Worm (Caenorhabditis elegans): ENCODE data around the gene C17A2.3.

Gene C17A2.3

ce11 chrII:3808104-3808503 is 35.3 kb upstream of the C17A2.3 start, which contains the start of gene F54D10.5 (continued):
- no peak for TF ChIP-seq ahr-1 (tag; optimal IDR thresholded peaks at IDR 0.05)
- peak; percentile 32 for TF ChIP-seq ceh-18 (tag; optimal IDR thresholded peaks at IDR 0.05)
- no peak for TF ChIP-seq tbx-7 (tag; optimal IDR thresholded peaks at IDR 0.05)
- TF ChIP-seq T23F11.4 (GFP tag; optimal IDR thresholded peaks at IDR 0.05): no peak
- TF ChIP-seq fkh-6 (tag; optimal IDR thresholded peaks at IDR 0.05): no peak
- no peak for TF ChIP-seq unc-55 (GFP tag; optimal IDR thresholded peaks at IDR 0.05)
- no peak for TF ChIP-seq Y22D7AL.16 (tag; optimal IDR thresholded peaks at IDR 0.05)
- no peak for TF ChIP-seq gmeb-2 (tag; optimal IDR thresholded peaks at IDR 0.05)
- TF ChIP-seq pat-9 (tag; optimal IDR thresholded peaks at IDR 0.05): no peak
- TF ChIP-seq pqm-1 (tag; optimal IDR thresholded peaks at IDR 0.05): no peak
- TF ChIP-seq ceh-19 (GFP tag; optimal IDR thresholded peaks at IDR 0.05): no peak
- no peak for TF ChIP-seq syd-9 (tag; optimal IDR thresholded peaks at IDR 0.05)
- TF ChIP-seq lin-11 (tag; optimal IDR thresholded peaks at IDR 0.05): no peak

ce11 chrII:3808643-3809042 is 34.8 kb upstream of the C17A2.3 start:
- no peak for TF ChIP-seq ceh-24 (tag; optimal IDR thresholded peaks at IDR 0.05)

- peak; percentile 27 for TF ChIP-seq rnt-1 (tag; optimal IDR thresholded peaks at IDR 0.05)
- peak; percentile 35 for TF ChIP-seq ceh-18 (tag; optimal IDR thresholded peaks at IDR 0.05)
- peak; percentile 11 for TF ChIP-seq ceh-14 (tag; optimal IDR thresholded peaks at IDR 0.05)
- no peak for TF ChIP-seq eyg-1 (tag; optimal IDR thresholded peaks at IDR 0.05)
- TF ChIP-seq tbx-2 (tag; optimal IDR thresholded peaks at IDR 0.05): peak; percentile 47
- TF ChIP-seq nhr-232 (tag; optimal IDR thresholded peaks at IDR 0.05): no peak
- peak; percentile 34 for TF ChIP-seq nfya-1 (tag; optimal IDR thresholded peaks at IDR 0.05)
- TF ChIP-seq madf-2 (tag; optimal IDR thresholded peaks at IDR 0.05): no peak
- peak; percentile 15 for TF ChIP-seq unc-42 (tag; optimal IDR thresholded peaks at IDR 0.05)
- TF ChIP-seq ceh-22 (tag; optimal IDR thresholded peaks at IDR 0.05): no peak
- peak; percentile 49 for TF ChIP-seq unc-55 (GFP tag; optimal IDR thresholded peaks at IDR 0.05)
Observed at ce11 chrII:3810550-3810949, 32.9 kb upstream of the C17A2.3 start.

- no peak for TF ChIP-seq ceh-14 (tag; optimal IDR thresholded peaks at IDR 0.05)
- TF ChIP-seq pha-2 (tag; optimal IDR thresholded peaks at IDR 0.05): no peak
- no peak for TF ChIP-seq K09A11.1 (tag; optimal IDR thresholded peaks at IDR 0.05; ENCODE audit: insufficient read depth)
- TF ChIP-seq pag-3 (tag; optimal IDR thresholded peaks at IDR 0.05; ENCODE audit: borderline replicate concordance): no peak
- no peak for TF ChIP-seq mec-3 (tag; optimal IDR thresholded peaks at IDR 0.05; ENCODE audit: borderline replicate concordance)
- no peak for TF ChIP-seq ama-1 (optimal IDR thresholded peaks at IDR 0.05)
- TF ChIP-seq ceh-34 (tag; optimal IDR thresholded peaks at IDR 0.05): no peak
- no peak for TF ChIP-seq dve-1 (tag; optimal IDR thresholded peaks at IDR 0.05)
- no peak for TF ChIP-seq hlh-15 (tag; optimal IDR thresholded peaks at IDR 0.05)
- no peak for TF ChIP-seq ceh-9 (tag; optimal IDR thresholded peaks at IDR 0.05)
- no peak for TF ChIP-seq unc-86 (tag; optimal IDR thresholded peaks at IDR 0.05)
- no peak for TF ChIP-seq npax-4 (tag; optimal IDR thresholded peaks at IDR 0.05)
- TF ChIP-seq ztf-16 (tag; optimal IDR thresholded peaks at IDR 0.05): no peak
- no peak for TF ChIP-seq C08G9.2 (tag; optimal IDR thresholded peaks at IDR 0.05)
- no peak for TF ChIP-seq T23F11.4 (GFP tag; optimal IDR thresholded peaks at IDR 0.05)
- no peak for TF ChIP-seq ceh-2 (tag; optimal IDR thresholded peaks at IDR 0.05)
- no peak for TF ChIP-seq pros-1 (tag; optimal IDR thresholded peaks at IDR 0.05)
- TF ChIP-seq K02D7.2 (tag; optimal IDR thresholded peaks at IDR 0.05): no peak
- TF ChIP-seq ceh-19 (GFP tag; optimal IDR thresholded peaks at IDR 0.05): no peak
- TF ChIP-seq madf-2 (tag; optimal IDR thresholded peaks at IDR 0.05): no peak
Observed at ce11 chrII:3811816-3812332, 31.5 kb upstream of the C17A2.3 start, which contains the start of gene lido-15. Gene lido-15 (plus strand): TSS chrII:3812282.

Measured in whole organism, late embryonic.